Worm (Caenorhabditis elegans) whole organism, young adult: ENCODE data around the gene srxa-12.

Source experiments
- B0019.2 ChIP-seq: fragments of 200-800 bp; sonication (Bioruptor generic); conservative IDR thresholded peaks from 2 replicates; pipeline ENCODE4 v1.3.6; 2022; ENCODE audit warnings: missing genetic modification reagents, missing genetic modification characterization, missing compliant biosample characterization
- B0261.1 ChIP-seq: sonication (generic microtip); optimal IDR thresholded peaks from 2 replicates; lab custom pipeline; 2016; ENCODE audit warnings: mild to moderate bottlenecking, missing genetic modification characterization, moderate library complexity, missing compliant biosample characterization
- F33H1.4 ChIP-seq: fragments of 200-800 bp; sonication (Bioruptor generic); IDR thresholded peaks from 2 replicates; pipeline ENCODE4 v1.3.6; 2022; ENCODE audit warnings: missing genetic modification reagents, missing genetic modification characterization, missing compliant biosample characterization
- F39B2.1 ChIP-seq: fragments of 200-800 bp; sonication (Bioruptor generic); IDR thresholded peaks from 2 replicates; pipeline ENCODE4 v1.3.6; 2022; ENCODE audit warnings: missing genetic modification reagents, missing genetic modification characterization, missing compliant biosample characterization
- F55B11.4 ChIP-seq: sonication (generic microtip); optimal IDR thresholded peaks from 2 replicates; lab custom pipeline; 2016; ENCODE audit warnings: missing compliant biosample characterization, missing genetic modification characterization, borderline replicate concordance; ENCODE audit not compliant: insufficient read depth
- Y79H2A.3 ChIP-seq: fragments of 200-800 bp; sonication (Bioruptor generic); conservative IDR thresholded peaks from 2 replicates; pipeline ENCODE4 v1.3.6; 2022; ENCODE audit warnings: missing genetic modification reagents, missing genetic modification characterization, missing compliant biosample characterization
- akir-1 ChIP-seq: fragments of 200-800 bp; sonication (Bioruptor generic); optimal IDR thresholded peaks from 2 replicates; lab custom pipeline; 2018; ENCODE audit warnings: mild to moderate bottlenecking, missing genetic modification characterization, moderate library complexity, missing compliant biosample characterization
- aptf-2 ChIP-seq: fragments of 200-800 bp; sonication (Bioruptor generic); conservative IDR thresholded peaks from 2 replicates; pipeline ENCODE4 v1.3.6; 2022; ENCODE audit warnings: missing genetic modification reagents, missing genetic modification characterization, missing compliant biosample characterization
- attf-3 ChIP-seq: fragments of 200-800 bp; sonication (Bioruptor generic); conservative IDR thresholded peaks from 2 replicates; pipeline ENCODE4 v1.3.6; 2022; ENCODE audit warnings: missing genetic modification reagents, missing genetic modification characterization, missing compliant biosample characterization
- attf-5 ChIP-seq: fragments of 200-800 bp; sonication (Bioruptor generic); optimal IDR thresholded peaks from 2 replicates; lab custom pipeline; 2018; ENCODE audit warnings: mild to moderate bottlenecking, missing genetic modification characterization, missing compliant biosample characterization
- cebp-2 ChIP-seq: fragments of 200-800 bp; sonication (Bioruptor generic); IDR thresholded peaks from 2 replicates; pipeline ENCODE4 v1.3.6; 2022; ENCODE audit warnings: missing genetic modification characterization, missing compliant biosample characterization
- ceh-27 ChIP-seq: fragments of 200-800 bp; sonication (Bioruptor generic); optimal IDR thresholded peaks from 2 replicates; lab custom pipeline; 2018; ENCODE audit warnings: mild to moderate bottlenecking, missing genetic modification characterization, moderate library complexity, missing compliant biosample characterization
- ceh-40 ChIP-seq: fragments of 200-800 bp; sonication (Bioruptor generic); IDR thresholded peaks from 2 replicates; pipeline ENCODE4 v1.3.6; 2022; ENCODE audit warnings: missing genetic modification characterization, missing compliant biosample characterization
- die-1 ChIP-seq: sonication (generic microtip); optimal IDR thresholded peaks from 2 replicates; lab custom pipeline; 2016; ENCODE audit warnings: missing genotype, mild to moderate bottlenecking, missing genetic modification characterization, missing compliant biosample characterization
- dox-1 ChIP-seq: fragments of 200-800 bp; sonication (Bioruptor generic); IDR thresholded peaks from 2 replicates; pipeline ENCODE4 v1.3.6; 2022; ENCODE audit warnings: missing genetic modification reagents, missing genetic modification characterization, missing compliant biosample characterization
- gei-17 ChIP-seq: fragments of 200-800 bp; sonication (Bioruptor generic); optimal IDR thresholded peaks from 2 replicates; lab custom pipeline; 2018; ENCODE audit warnings: mild to moderate bottlenecking, missing genetic modification characterization, missing compliant biosample characterization
- hlh-12 ChIP-seq: sonication (generic microtip); optimal IDR thresholded peaks from 2 replicates; lab custom pipeline; 2016; ENCODE audit warnings: missing genetic modification characterization, missing compliant biosample characterization
- hmg-20 ChIP-seq: fragments of 200-800 bp; sonication (Bioruptor generic); IDR thresholded peaks from 2 replicates; pipeline ENCODE4 v1.3.6; 2022; ENCODE audit warnings: missing genetic modification reagents, missing genetic modification characterization, missing compliant biosample characterization
- hsf-1 ChIP-seq: fragments of 200-800 bp; sonication (Bioruptor generic); IDR thresholded peaks from 2 replicates; pipeline ENCODE4 v1.3.6; 2022; ENCODE audit warnings: missing genetic modification reagents, missing genetic modification characterization, missing compliant biosample characterization
- lag-1 ChIP-seq: fragments of 200-800 bp; sonication (Bioruptor generic); IDR thresholded peaks from 2 replicates; pipeline ENCODE4 v1.3.6; 2022; ENCODE audit warnings: missing genetic modification reagents, missing genetic modification characterization, missing compliant biosample characterization
- lin-40 ChIP-seq: sonication (generic microtip); optimal IDR thresholded peaks from 2 replicates; lab custom pipeline; 2016; ENCODE audit warnings: missing genetic modification characterization, mild to moderate bottlenecking, missing compliant biosample characterization, missing genotype, missing genetic modification reagents
- madf-10 ChIP-seq: sonication (generic microtip); optimal IDR thresholded peaks from 2 replicates; lab custom pipeline; 2016; ENCODE audit warnings: mild to moderate bottlenecking, missing genetic modification characterization, missing compliant biosample characterization
- madf-8 ChIP-seq: fragments of 200-800 bp; sonication (Bioruptor generic); conservative IDR thresholded peaks from 2 replicates; pipeline ENCODE4 v1.3.6; 2022; ENCODE audit warnings: missing genetic modification reagents, missing genetic modification characterization, missing compliant biosample characterization
- mes-4 ChIP-seq: sonication (generic microtip); optimal IDR thresholded peaks from 2 replicates; lab custom pipeline; 2016; ENCODE audit warnings: missing genotype, missing genetic modification characterization, missing compliant biosample characterization
- nfya-1 ChIP-seq: sonication (generic microtip); optimal IDR thresholded peaks from 2 replicates; lab custom pipeline; 2017; ENCODE audit warnings: antibody characterized with exemption, missing compliant biosample characterization, missing genetic modification characterization, borderline replicate concordance; ENCODE audit not compliant: insufficient read depth
- nfya-2 ChIP-seq: fragments of 200-800 bp; sonication (Bioruptor generic); IDR thresholded peaks from 2 replicates; pipeline ENCODE4 v1.3.6; 2022; ENCODE audit warnings: missing genetic modification reagents, missing genetic modification characterization, missing compliant biosample characterization
- nhr-120 ChIP-seq: fragments of 200-800 bp; sonication (Bioruptor generic); IDR thresholded peaks from 2 replicates; pipeline ENCODE4 v1.3.6; 2022; ENCODE audit warnings: missing genetic modification characterization, missing compliant biosample characterization
- nhr-90 ChIP-seq: sonication (generic microtip); optimal IDR thresholded peaks from 2 replicates; lab custom pipeline; 2016; ENCODE audit warnings: missing genotype, mild to moderate bottlenecking, missing genetic modification characterization, missing compliant biosample characterization
- repo-1 ChIP-seq: sonication (generic microtip); optimal IDR thresholded peaks from 2 replicates; lab custom pipeline; 2017; ENCODE audit warnings: mild to moderate bottlenecking, missing genetic modification characterization, missing compliant biosample characterization
- rpc-1 ChIP-seq, 2 experiments: fragments of 150-350 bp in 1 of 2; sonication (generic microtip) in 1 of 2; optimal IDR thresholded peaks; 2 replicates each; lab custom pipeline; 2014 to 2018; ENCODE audit warnings: missing biosample characterization in 1 of 2, missing genetic modification characterization in 1 of 2, missing genetic modification reagents in 1 of 2, missing genotype in 1 of 2
- tbx-9 ChIP-seq: sonication (generic microtip); optimal IDR thresholded peaks from 2 replicates; lab custom pipeline; 2016; ENCODE audit warnings: borderline replicate concordance, missing genetic modification characterization, inconsistent platforms, missing compliant biosample characterization
- tlf-1 ChIP-seq: fragments of 200-800 bp; sonication (Bioruptor generic); optimal IDR thresholded peaks from 2 replicates; lab custom pipeline; 2018; ENCODE audit warnings: mild to moderate bottlenecking, missing genetic modification characterization, missing compliant biosample characterization
- unc-130 ChIP-seq: sonication (generic microtip); optimal IDR thresholded peaks from 2 replicates; lab custom pipeline; 2016; ENCODE audit warnings: missing genetic modification reagents, missing genetic modification characterization, missing compliant biosample characterization
- zim-3 ChIP-seq: sonication (generic microtip); optimal IDR thresholded peaks from 2 replicates; lab custom pipeline; 2017; ENCODE audit warnings: mild to moderate bottlenecking, missing genetic modification characterization, moderate library complexity, missing compliant biosample characterization
- ztf-22 ChIP-seq: fragments of 200-800 bp; sonication (Bioruptor generic); optimal IDR thresholded peaks from 2 replicates; lab custom pipeline; 2018; ENCODE audit warnings: mild to moderate bottlenecking, missing genetic modification characterization, moderate library complexity, missing compliant biosample characterization
- ztf-26 ChIP-seq: sonication (generic microtip); optimal IDR thresholded peaks from 2 replicates; lab custom pipeline; 2017; ENCODE audit warnings: missing genetic modification characterization, missing compliant biosample characterization
- ztf-3 ChIP-seq: fragments of 200-800 bp; sonication (Bioruptor generic); optimal IDR thresholded peaks from 2 replicates; lab custom pipeline; 2018; ENCODE audit warnings: mild to moderate bottlenecking, missing genetic modification characterization, missing compliant biosample characterization

srxa-12 gene

ce11 chrV:13946385-13947019, 20.0 kb downstream of the srxa-12 start, which contains the start of the genes srx-10 and clec-226:
Gene srx-10, minus strand, starts transcription at chrV:13946485.
Gene clec-226, plus strand, starts transcription at chrV:13946969.
- TF ChIP-seq aptf-2 (GFP tag; lab: Robert Waterston, UW) (no peak), gei-17 (GFP tag; lab: Kevin White, UChicago) (no peak), madf-10 (tag; lab: Kevin White, UChicago) (no peak), cebp-2 (GFP tag; lab: Robert Waterston, UW) (no peak), F55B11.4 (no peak), attf-5 (GFP tag; lab: Kevin White, UChicago) (no peak), zim-3 (tag; lab: Kevin White, UChicago) (no peak), attf-3 (no peak), Y79H2A.3 (no peak)

- TF ChIP-seq madf-8 = no peak
- no peak for TF ChIP-seq ztf-22 (GFP tag; lab: Kevin White, UChicago)
- TF ChIP-seq F39B2.1 (GFP tag; lab: Robert Waterston, UW) = no peak
- no peak for TF ChIP-seq nfya-1 (tag; lab: Kevin White, UChicago)
- TF ChIP-seq tlf-1 (GFP tag; lab: Kevin White, UChicago) = no peak
- TF ChIP-seq lin-40 (tag; lab: Kevin White, UChicago) = no peak
- no peak for TF ChIP-seq ztf-3 (GFP tag; lab: Kevin White, UChicago)
- no peak for TF ChIP-seq B0019.2 (GFP tag; lab: Robert Waterston, UW)
- TF ChIP-seq rpc-1 (optimal IDR thresholded peaks at IDR 0.05; lab: Kevin White, UChicago) = no peak
- no peak for TF ChIP-seq rpc-1 (tag; optimal IDR thresholded peaks at IDR 0.05; lab: Kevin White, UChicago)
- TF ChIP-seq lag-1 (GFP tag; lab: Robert Waterston, UW) = no peak
- no peak for TF ChIP-seq F33H1.4
- TF ChIP-seq repo-1 (tag; lab: Kevin White, UChicago) = no peak
- no peak for TF ChIP-seq B0261.1 (tag; lab: Kevin White, UChicago)
- TF ChIP-seq Y79H2A.3 = no peak
- no peak for TF ChIP-seq tbx-9
- TF ChIP-seq ceh-40 (GFP tag; lab: Robert Waterston, UW) = no peak
- TF ChIP-seq hlh-12 (tag; lab: Kevin White, UChicago) = no peak
- TF ChIP-seq die-1 (tag; lab: Kevin White, UChicago) = no peak
- no peak for TF ChIP-seq hmg-20 (GFP tag; lab: Robert Waterston, UW)
- TF ChIP-seq mes-4 (tag; lab: Kevin White, UChicago) = no peak
Measured at ce11 chrV:13949010-13949409, 22.5 kb downstream of the srxa-12 start, which contains the start of gene R10D12.6. Gene R10D12.6, plus strand, starts transcription at chrV:13949310.

- no peak for TF ChIP-seq ceh-27
- TF ChIP-seq nhr-90 (tag; lab: Kevin White, UChicago) = no peak
- TF ChIP-seq dox-1 (GFP tag; lab: Robert Waterston, UW) = no peak
Measured at ce11 chrV:13949752-13950151, 23.3 kb downstream of the srxa-12 start, which contains the start of gene R10D12.7. Gene R10D12.7, plus strand, starts transcription at chrV:13950052.

- no peak for TF ChIP-seq ztf-26 (tag; lab: Kevin White, UChicago)
- no peak for TF ChIP-seq unc-130 (GFP tag; lab: Kevin White, UChicago)
- no peak for TF ChIP-seq akir-1 (GFP tag; lab: Kevin White, UChicago)
- no peak for TF ChIP-seq nfya-2
- no peak for TF ChIP-seq nhr-120 (GFP tag; lab: Robert Waterston, UW)
- TF ChIP-seq hsf-1 (GFP tag; lab: Robert Waterston, UW) = no peak
- TF ChIP-seq, all 124 proteins: peak for 0
Measured at ce11 chrV:13953191-13953590, 26.7 kb downstream of the srxa-12 start, which contains the start of gene R10D12.8. Gene R10D12.8, minus strand, starts transcription at chrV:13953291.
